Fruit fly (Drosophila melanogaster) whole organism, prepupa: ENCODE data around the gene CheB38c.

ENCODE experiments used
- Blimp-1 ChIP-seq: fragments of 200-800 bp; sonication (Bioruptor generic); optimal IDR thresholded peaks from 3 replicates; lab custom pipeline; 2017; ENCODE audit warnings: missing biosample characterization, missing genetic modification characterization, mild to moderate bottlenecking, moderate library complexity, missing genetic modification reagents
- CG10631 ChIP-seq: fragments of 200-800 bp; sonication (Bioruptor generic); optimal IDR thresholded peaks from 2 replicates; lab custom pipeline; 2016; ENCODE audit warnings: missing biosample characterization, missing genetic modification characterization
- CG11762 ChIP-seq: fragments of 200-800 bp; sonication (Bioruptor generic); optimal IDR thresholded peaks from 3 replicates; lab custom pipeline; 2016; ENCODE audit warnings: missing biosample characterization, missing genetic modification characterization; ENCODE audit not compliant: insufficient read depth
- CG11902 ChIP-seq: fragments of 200-800 bp; sonication (Bioruptor generic); optimal IDR thresholded peaks from 3 replicates; lab custom pipeline; 2016; ENCODE audit warnings: missing biosample characterization, missing genetic modification characterization
- CG15336 ChIP-seq: fragments of 200-800 bp; sonication (Bioruptor generic); IDR thresholded peaks from 2 replicates; pipeline ENCODE4 v1.3.6; 2022; ENCODE audit warnings: missing biosample characterization, missing genetic modification characterization
- CG16779 ChIP-seq: fragments of 200-800 bp; sonication (Bioruptor generic); optimal IDR thresholded peaks from 3 replicates; lab custom pipeline; 2017; ENCODE audit warnings: missing biosample characterization, mild to moderate bottlenecking, missing genetic modification characterization
- CG3032 ChIP-seq: fragments of 200-800 bp; optimal IDR thresholded peaks from 2 replicates; lab custom pipeline; 2019; ENCODE audit warnings: missing biosample characterization, mild to moderate bottlenecking, missing genetic modification characterization, moderate library complexity
- CG31627 ChIP-seq: fragments of 200-800 bp; sonication (Bioruptor generic); optimal IDR thresholded peaks from 3 replicates; lab custom pipeline; 2016; ENCODE audit warnings: missing biosample characterization, missing genetic modification characterization
- CG34406 ChIP-seq: fragments of 200-800 bp; sonication (Bioruptor generic); optimal IDR thresholded peaks from 3 replicates; lab custom pipeline; 2016; ENCODE audit warnings: missing biosample characterization, missing genetic modification characterization
- CG4318 ChIP-seq: fragments of 200-800 bp; sonication (Bioruptor generic); optimal IDR thresholded peaks from 3 replicates; lab custom pipeline; 2017; ENCODE audit warnings: missing biosample characterization, mild to moderate bottlenecking, missing genetic modification characterization
- CG6163 ChIP-seq: fragments of 200-800 bp; sonication (Bioruptor generic); IDR thresholded peaks from 3 replicates; pipeline ENCODE4 v1.3.6; 2022; ENCODE audit warnings: missing biosample characterization, missing genetic modification characterization
- CG6276 ChIP-seq: fragments of 200-800 bp; sonication (Bioruptor generic); optimal IDR thresholded peaks from 2 replicates; lab custom pipeline; 2017; ENCODE audit warnings: missing biosample characterization, mild to moderate bottlenecking, missing genetic modification characterization
- CG6792 ChIP-seq: fragments of 200-800 bp; sonication (Bioruptor generic); optimal IDR thresholded peaks from 3 replicates; lab custom pipeline; 2016; ENCODE audit warnings: missing biosample characterization, missing genetic modification characterization
- CG6854 ChIP-seq: fragments of 200-800 bp; sonication (Bioruptor generic); optimal IDR thresholded peaks from 2 replicates; lab custom pipeline; 2017; ENCODE audit warnings: missing biosample characterization, mild to moderate bottlenecking, missing genetic modification characterization
- CG7368 ChIP-seq: fragments of 200-800 bp; sonication (Bioruptor generic); optimal IDR thresholded peaks from 3 replicates; lab custom pipeline; 2016; ENCODE audit warnings: missing biosample characterization, missing genetic modification characterization
- CG8119 ChIP-seq: fragments of 200-800 bp; sonication (Bioruptor generic); IDR thresholded peaks from 3 replicates; pipeline ENCODE4 v1.3.6; 2022; ENCODE audit warnings: missing biosample characterization, missing genetic modification characterization
- CG8632 ChIP-seq: fragments of 200-800 bp; sonication (Bioruptor generic); optimal IDR thresholded peaks from 3 replicates; lab custom pipeline; 2016; ENCODE audit warnings: missing biosample characterization, missing genetic modification characterization
- Eip78C ChIP-seq: fragments of 200-800 bp; sonication (Bioruptor generic); peaks from one replicate; lab custom pipeline; 2016; ENCODE audit warnings: missing biosample characterization, missing genetic modification characterization
- Eip93F ChIP-seq: fragments of 200-800 bp; sonication (Bioruptor generic); optimal IDR thresholded peaks from 2 replicates; lab custom pipeline; 2016; ENCODE audit warnings: missing biosample characterization, mild to moderate bottlenecking, missing genetic modification characterization
- Ets21C ChIP-seq: fragments of 200-800 bp; sonication (Bioruptor generic); optimal IDR thresholded peaks from 3 replicates; lab custom pipeline; 2016; ENCODE audit warnings: missing biosample characterization, missing genetic modification characterization
- Hr38 ChIP-seq: sonication (Bioruptor generic); optimal IDR thresholded peaks from 2 replicates; lab custom pipeline; 2016; ENCODE audit warnings: missing biosample characterization, missing genetic modification characterization
- Hr39 ChIP-seq: fragments of 200-800 bp; sonication (Bioruptor generic); optimal IDR thresholded peaks from 2 replicates; lab custom pipeline; 2016; ENCODE audit warnings: missing biosample characterization, missing genetic modification characterization
- Hr4 ChIP-seq: fragments of 200-800 bp; sonication (Bioruptor generic); optimal IDR thresholded peaks from 3 replicates; lab custom pipeline; 2016; ENCODE audit warnings: missing biosample characterization, missing genetic modification characterization
- Lpt ChIP-seq: fragments of 200-800 bp; sonication (Bioruptor generic); optimal IDR thresholded peaks from 3 replicates; lab custom pipeline; 2016; ENCODE audit warnings: missing biosample characterization, missing genetic modification characterization
- Met ChIP-seq: fragments of 200-800 bp; sonication (Bioruptor generic); optimal IDR thresholded peaks from 3 replicates; lab custom pipeline; 2016; ENCODE audit warnings: missing biosample characterization, missing genetic modification characterization
- OdsH ChIP-seq: fragments of 200-800 bp; sonication (Bioruptor generic); optimal IDR thresholded peaks from 3 replicates; lab custom pipeline; 2016; ENCODE audit warnings: missing biosample characterization, missing genetic modification characterization
- Smox ChIP-seq: fragments of 200-800 bp; sonication (Bioruptor generic); optimal IDR thresholded peaks from 3 replicates; lab custom pipeline; 2016; ENCODE audit warnings: missing biosample characterization, missing genetic modification characterization
- Sox102F ChIP-seq: fragments of 200-800 bp; sonication (Bioruptor generic); optimal IDR thresholded peaks from 2 replicates; lab custom pipeline; 2016; ENCODE audit warnings: missing biosample characterization, mild to moderate bottlenecking, missing genetic modification characterization
- achi ChIP-seq: fragments of 200-800 bp; sonication (Bioruptor generic); optimal IDR thresholded peaks from 3 replicates; lab custom pipeline; 2016; ENCODE audit warnings: missing biosample characterization, missing genetic modification characterization
- acj6 ChIP-seq: fragments of 200-800 bp; sonication (Bioruptor generic); optimal IDR thresholded peaks from 3 replicates; lab custom pipeline; 2016; ENCODE audit warnings: missing biosample characterization, missing genetic modification characterization
- cyc ChIP-seq: fragments of 200-800 bp; sonication (Bioruptor generic); optimal IDR thresholded peaks from 3 replicates; lab custom pipeline; 2016; ENCODE audit warnings: missing biosample characterization, missing genetic modification characterization
- dsx ChIP-seq: fragments of 200-800 bp; optimal IDR thresholded peaks from 3 replicates; lab custom pipeline; 2019; ENCODE audit warnings: missing biosample characterization, mild to moderate bottlenecking, missing genetic modification characterization, moderate library complexity; ENCODE audit not compliant: poor library complexity, severe bottlenecking
- esn ChIP-seq: fragments of 200-800 bp; sonication (Bioruptor generic); optimal IDR thresholded peaks from 2 replicates; lab custom pipeline; 2016; ENCODE audit warnings: missing biosample characterization, mild to moderate bottlenecking, missing genetic modification characterization, moderate library complexity
- fd59A ChIP-seq: fragments of 200-800 bp; sonication (Bioruptor generic); optimal IDR thresholded peaks from 2 replicates; lab custom pipeline; 2017; ENCODE audit warnings: missing biosample characterization, mild to moderate bottlenecking, missing genetic modification characterization, missing genetic modification reagents
- fd85E ChIP-seq: fragments of 200-800 bp; sonication (Bioruptor generic); optimal IDR thresholded peaks from 3 replicates; lab custom pipeline; 2016; ENCODE audit warnings: missing biosample characterization, missing genetic modification characterization
- fkh ChIP-seq: fragments of 200-800 bp; sonication (Bioruptor generic); optimal IDR thresholded peaks from 3 replicates; lab custom pipeline; 2017; ENCODE audit warnings: missing biosample characterization, mild to moderate bottlenecking, missing genetic modification characterization, moderate library complexity
- lz ChIP-seq: fragments of 200-800 bp; sonication (Bioruptor generic); optimal IDR thresholded peaks from 3 replicates; lab custom pipeline; 2016; ENCODE audit warnings: missing biosample characterization, missing genetic modification characterization
- net ChIP-seq: fragments of 200-800 bp; sonication (Bioruptor generic); optimal IDR thresholded peaks from 3 replicates; lab custom pipeline; 2016; ENCODE audit warnings: missing biosample characterization, missing genetic modification characterization
- pdm3 ChIP-seq: fragments of 200-800 bp; sonication (Bioruptor generic); optimal IDR thresholded peaks from 3 replicates; lab custom pipeline; 2016; ENCODE audit warnings: missing biosample characterization, missing genetic modification characterization
- svp ChIP-seq: fragments of 200-800 bp; sonication (Bioruptor generic); peaks from one replicate; lab custom pipeline; 2016; ENCODE audit warnings: missing biosample characterization, missing genetic modification characterization
- topi ChIP-seq: fragments of 200-800 bp; sonication (Bioruptor generic); optimal IDR thresholded peaks from 3 replicates; lab custom pipeline; 2016; ENCODE audit warnings: missing biosample characterization, missing genetic modification characterization
- vri ChIP-seq: fragments of 200-800 bp; sonication (Bioruptor generic); optimal IDR thresholded peaks from 3 replicates; lab custom pipeline; 2016; ENCODE audit warnings: missing biosample characterization, mild to moderate bottlenecking, missing genetic modification characterization

Gene CheB38c

DNA sequence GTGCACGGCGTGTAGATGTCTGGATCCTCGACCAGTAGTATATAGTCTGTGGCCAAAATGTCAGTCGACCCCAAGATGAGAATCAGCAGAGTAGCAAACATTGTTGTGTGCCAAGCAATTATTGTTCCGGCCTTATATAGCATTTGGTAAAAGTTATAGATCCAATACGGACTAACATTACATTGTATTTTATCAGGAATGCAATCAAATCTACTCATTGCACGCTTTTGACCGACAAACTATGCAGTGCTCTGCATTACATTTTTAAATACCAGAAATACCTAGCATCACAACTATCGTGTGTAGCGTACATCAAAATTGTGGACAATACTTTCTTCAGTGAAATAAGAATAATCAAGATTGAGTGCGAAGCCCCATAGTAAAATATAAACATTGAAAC, at the start of gene CheB38c:
Gene CheB38c (minus strand): TSS at position 101 of the 400 bp plus-strand sequence.
- TF ChIP-seq net (GFP tag; lab: Kevin White, UChicago) (no peak), CG3032 (no peak), CG11902 (GFP tag; lab: Kevin White, UChicago) (no peak), CG7368 (GFP tag; lab: Kevin White, UChicago) (no peak), Met (no peak), dsx (GFP tag; lab: Kevin White, UChicago) (peak; percentile 35), CG8632 (GFP tag; lab: Kevin White, UChicago) (no peak), pdm3 (GFP tag; lab: Kevin White, UChicago) (no peak), CG4318 (GFP tag; lab: Kevin White, UChicago) (no peak), CG6163 (GFP tag; lab: Robert Waterston, UW) (no peak), Eip78C (peak; percentile 19)

dm6 chr2L:20869804-20870295, 49.2 kb upstream of the CheB38c start, which contains the start of gene CG14401:
CG14401 (plus strand) TSS chr2L:20869854.
- TF ChIP-seq Eip78C = peak; percentile 27
- TF ChIP-seq svp (GFP tag; lab: Kevin White, UChicago) = peak; percentile 54
- TF ChIP-seq vri (GFP tag; lab: Kevin White, UChicago) = no peak

DNA sequence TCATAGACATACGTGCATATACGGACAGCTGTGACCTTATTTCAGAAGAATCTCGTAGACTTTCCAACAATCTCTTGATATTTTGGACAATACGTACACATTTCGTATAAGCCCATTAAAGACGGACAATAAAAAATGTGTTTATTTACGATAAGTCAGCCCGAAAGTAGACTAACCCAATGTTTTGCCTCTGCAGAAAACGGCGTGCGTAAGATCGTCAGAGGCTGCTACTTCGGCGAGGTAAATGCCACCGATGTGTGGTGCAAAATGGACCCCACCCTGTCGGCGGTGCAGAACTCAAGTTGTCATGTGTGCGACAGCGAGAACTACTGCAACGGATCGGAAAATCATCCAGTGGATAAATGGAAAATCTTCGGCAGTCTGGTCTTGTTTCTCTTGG, 48.3 kb upstream of the CheB38c start:
- TF ChIP-seq CG7368 (GFP tag; lab: Kevin White, UChicago) (no peak), fkh (GFP tag; lab: Kevin White, UChicago) (peak; percentile 6)
- TF ChIP-seq, all 60 proteins: peak for 1

DNA sequence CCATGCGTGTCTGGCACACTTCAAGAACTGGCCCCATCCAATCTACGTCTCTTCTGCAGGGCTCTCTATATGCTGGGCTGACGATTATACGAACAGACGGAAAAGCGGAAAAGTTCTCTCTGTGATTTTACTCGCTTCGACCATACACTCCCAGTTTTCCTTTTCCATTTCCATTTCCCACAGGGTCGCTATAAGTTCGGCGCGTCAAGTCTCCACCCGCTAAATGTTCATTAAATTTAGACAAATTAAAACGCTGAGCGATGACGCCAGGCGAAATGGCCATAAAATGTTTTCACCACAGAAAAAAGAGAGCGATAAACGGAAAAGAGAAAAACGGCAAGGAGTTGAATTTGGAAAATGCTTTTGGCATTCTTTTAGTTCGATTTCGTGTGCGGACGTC, 46.7 kb upstream of the CheB38c start, which contains the start of gene CG31675:
Gene CG31675 (plus strand): TSS at position 375 of the 400 bp plus-strand sequence.
- TF ChIP-seq CG6163 (GFP tag; lab: Robert Waterston, UW) (no peak), acj6 (GFP tag; lab: Kevin White, UChicago) (no peak), achi (no peak), Sox102F (GFP tag; lab: Kevin White, UChicago) (no peak), OdsH (GFP tag; lab: Kevin White, UChicago) (no peak), CG10631 (GFP tag; lab: Kevin White, UChicago) (no peak), Eip78C (no peak)

DNA sequence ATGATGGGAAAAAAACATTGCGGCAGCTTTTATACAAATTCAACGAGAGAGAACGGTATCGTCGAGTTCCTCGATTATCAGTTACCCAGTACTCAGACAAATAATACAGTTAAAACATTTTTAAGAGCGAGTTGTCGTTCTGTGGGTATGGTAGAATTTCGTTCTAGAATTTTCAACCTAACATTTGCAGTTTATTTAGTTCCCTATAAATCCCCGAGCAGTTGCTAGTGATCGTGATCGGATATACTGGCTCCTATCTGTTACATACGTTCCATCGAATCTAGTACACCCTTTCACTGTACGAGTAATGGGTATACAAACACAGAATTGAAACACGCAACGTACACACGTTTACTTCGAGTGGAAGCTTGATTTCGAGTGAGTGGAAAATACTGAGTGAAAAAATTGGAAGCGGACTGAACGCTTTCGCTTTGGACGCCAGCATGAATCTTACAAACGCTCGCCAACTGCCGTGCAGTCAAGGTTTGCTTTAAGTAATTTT, 44.1 kb upstream of the CheB38c start, which contains the start of gene CG9338:
Gene CG9338 (plus strand): TSS at position 452 of the 502 bp plus-strand sequence.
- peak; percentile 81 for TF ChIP-seq CG15336 (GFP tag; lab: Robert Waterston, UW)
- peak; percentile 67 for TF ChIP-seq fkh (GFP tag; lab: Kevin White, UChicago)
- peak; percentile 78 for TF ChIP-seq CG11762 (GFP tag; lab: Kevin White, UChicago)
- peak; percentile 62 for TF ChIP-seq CG8632 (GFP tag; lab: Kevin White, UChicago)
- peak; percentile 87 for TF ChIP-seq esn (GFP tag; lab: Kevin White, UChicago)
- TF ChIP-seq CG10631 (GFP tag; lab: Kevin White, UChicago) = peak; percentile 51
- TF ChIP-seq CG6276 (GFP tag; lab: Kevin White, UChicago) = peak; percentile 87
- TF ChIP-seq CG8119 (GFP tag; lab: Robert Waterston, UW) = peak; percentile 78; the same call in 2 of the 3 replicates
- peak; percentile 77 for TF ChIP-seq Hr4 (GFP tag; lab: Kevin White, UChicago)
- TF ChIP-seq cyc (GFP tag; lab: Kevin White, UChicago) = peak; percentile 78
- TF ChIP-seq Eip93F (GFP tag; lab: Kevin White, UChicago) = no peak
- no peak for TF ChIP-seq fd59A (GFP tag; lab: Kevin White, UChicago)
- TF ChIP-seq dsx (GFP tag; lab: Kevin White, UChicago) = no peak
- peak; percentile 70 for TF ChIP-seq achi
- TF ChIP-seq Blimp-1 (GFP tag; lab: Kevin White, UChicago) = peak; percentile 83
- peak; percentile 66 for TF ChIP-seq OdsH (GFP tag; lab: Kevin White, UChicago)
- peak; percentile 81 for TF ChIP-seq Smox
- TF ChIP-seq Lpt (GFP tag; lab: Kevin White, UChicago) = peak; percentile 65
- TF ChIP-seq fd85E (GFP tag; lab: Kevin White, UChicago) = peak; percentile 57
- TF ChIP-seq CG6792 (GFP tag; lab: Kevin White, UChicago) = peak; percentile 82
- TF ChIP-seq CG6854 (GFP tag; lab: Kevin White, UChicago) = no peak
- TF ChIP-seq CG7368 (GFP tag; lab: Kevin White, UChicago) = peak; percentile 89
- no peak for TF ChIP-seq Hr38 (GFP tag; lab: Kevin White, UChicago)
- peak; percentile 60 for TF ChIP-seq CG16779 (tag; lab: Kevin White, UChicago)
- peak; percentile 80 for TF ChIP-seq Hr39 (GFP tag; lab: Kevin White, UChicago)
- peak; percentile 85 for TF ChIP-seq lz
- TF ChIP-seq svp (GFP tag; lab: Kevin White, UChicago) = peak; percentile 90
- TF ChIP-seq Ets21C (GFP tag; lab: Kevin White, UChicago) = peak; percentile 66
- peak; percentile 73 for TF ChIP-seq CG34406 (GFP tag; lab: Kevin White, UChicago)
- peak; percentile 84 for TF ChIP-seq topi (GFP tag; lab: Kevin White, UChicago)
- peak; percentile 80 for TF ChIP-seq CG31627 (GFP tag; lab: Kevin White, UChicago)
